Fruit fly (Drosophila melanogaster) whole organism, embryonic: ENCODE results near the gene CG6652.

Experiments used
- Adf1 ChIP-seq: fragments of 200-800 bp; sonication (Bioruptor generic); IDR thresholded peaks from 2 replicates; pipeline ENCODE4 v1.3.6; 2022; ENCODE audit warnings: missing biosample characterization, missing genetic modification characterization
- Bteb2 ChIP-seq: fragments of 200-800 bp; sonication (Bioruptor generic); optimal IDR thresholded peaks from 2 replicates; lab custom pipeline; 2016; ENCODE audit warnings: missing biosample characterization, missing genetic modification characterization
- CG10147 ChIP-seq: fragments of 200-800 bp; sonication (Bioruptor generic); optimal IDR thresholded peaks from 2 replicates; lab custom pipeline; 2019; ENCODE audit warnings: missing biosample characterization, mild to moderate bottlenecking, missing genetic modification characterization, moderate library complexity
- CG12219 ChIP-seq: fragments of 200-800 bp; sonication (Bioruptor generic); optimal IDR thresholded peaks from 3 replicates; lab custom pipeline; 2018; ENCODE audit warnings: missing biosample characterization, mild to moderate bottlenecking, missing genetic modification characterization
- CG12659 ChIP-seq: fragments of 200-800 bp; sonication (Bioruptor generic); optimal IDR thresholded peaks from 3 replicates; lab custom pipeline; 2017; ENCODE audit warnings: mild to moderate bottlenecking, missing biosample characterization, missing genetic modification reagents, missing genetic modification characterization
- CG13296 ChIP-seq: fragments of 200-800 bp; sonication (Bioruptor generic); optimal IDR thresholded peaks from 3 replicates; lab custom pipeline; 2018; ENCODE audit warnings: missing biosample characterization, mild to moderate bottlenecking, missing genetic modification characterization
- CG14014 ChIP-seq: fragments of 200-800 bp; sonication (Bioruptor generic); IDR thresholded peaks from 2 replicates; pipeline ENCODE4 v1.3.6; 2022; ENCODE audit warnings: missing biosample characterization, missing genetic modification characterization
- CG15269 ChIP-seq: fragments of 200-800 bp; sonication (Bioruptor generic); optimal IDR thresholded peaks from 2 replicates; lab custom pipeline; 2018; ENCODE audit warnings: missing biosample characterization, mild to moderate bottlenecking, missing genetic modification characterization, moderate library complexity
- CG1647 ChIP-seq: fragments of 200-800 bp; sonication (Bioruptor generic); optimal IDR thresholded peaks from 3 replicates; lab custom pipeline; 2016; ENCODE audit warnings: missing biosample characterization, missing genetic modification characterization
- CG17328 ChIP-seq: fragments of 200-800 bp; sonication (Bioruptor generic); IDR thresholded peaks from 2 replicates; pipeline ENCODE4 v1.3.6; 2022; ENCODE audit warnings: missing biosample characterization, missing genetic modification characterization
- CG17385 ChIP-seq: fragments of 200-800 bp; sonication (Bioruptor generic); optimal IDR thresholded peaks from 3 replicates; lab custom pipeline; 2018; ENCODE audit warnings: missing biosample characterization, mild to moderate bottlenecking, missing genetic modification characterization
- CG34376 ChIP-seq: fragments of 200-800 bp; sonication (Bioruptor generic); optimal IDR thresholded peaks from 2 replicates; lab custom pipeline; 2018; ENCODE audit warnings: missing biosample characterization, mild to moderate bottlenecking, missing genetic modification characterization
- CG7839 ChIP-seq: fragments of 200-800 bp; sonication (Bioruptor generic); optimal IDR thresholded peaks from 3 replicates; lab custom pipeline; 2018; ENCODE audit warnings: missing biosample characterization, mild to moderate bottlenecking, missing genetic modification characterization, moderate library complexity
- CG8359 ChIP-seq: fragments of 200-800 bp; sonication (Bioruptor generic); optimal IDR thresholded peaks from 2 replicates; lab custom pipeline; 2017; ENCODE audit warnings: missing biosample characterization, mild to moderate bottlenecking, missing genetic modification characterization, borderline replicate concordance
- CG9437 ChIP-seq: fragments of 200-800 bp; sonication (Bioruptor generic); optimal IDR thresholded peaks from 2 replicates; lab custom pipeline; 2018; ENCODE audit warnings: missing biosample characterization, mild to moderate bottlenecking, missing genetic modification characterization
- Drgx ChIP-seq: fragments of 200-800 bp; sonication (Bioruptor generic); IDR thresholded peaks from 2 replicates; pipeline ENCODE4 v1.3.6; 2022; ENCODE audit warnings: missing biosample characterization, missing genetic modification characterization
- Eip74EF ChIP-seq, 2 experiments: fragments of 200-800 bp in 1 of 2; fragments of >200 bp in 1 of 2; sonication (Bioruptor generic) in 1 of 2; optimal IDR thresholded peaks; 2 replicates each; lab custom pipeline; 2017 to 2019; ENCODE audit warnings: missing biosample characterization in 2 of 2, missing genetic modification characterization in 2 of 2, mild to moderate bottlenecking in 1 of 2, moderate library complexity in 1 of 2
- Fer1 ChIP-seq: fragments of 200-800 bp; sonication (Bioruptor generic); optimal IDR thresholded peaks from 2 replicates; lab custom pipeline; 2017; ENCODE audit warnings: missing biosample characterization, mild to moderate bottlenecking, missing genetic modification characterization
- Fer3 ChIP-seq: fragments of 200-800 bp; sonication (Bioruptor generic); optimal IDR thresholded peaks from 2 replicates; lab custom pipeline; 2018; ENCODE audit warnings: missing biosample characterization, mild to moderate bottlenecking, missing genetic modification characterization, moderate library complexity
- Hr51 ChIP-seq, 2 experiments: fragments of 200-800 bp; sonication (Bioruptor generic); optimal IDR thresholded peaks; 2 replicates in 1 of 2; 3 replicates in 1 of 2; lab custom pipeline; 2016 to 2018; ENCODE audit warnings: missing biosample characterization in 2 of 2, missing genetic modification characterization in 2 of 2, mild to moderate bottlenecking in 1 of 2, moderate library complexity in 1 of 2
- Hsf ChIP-seq: fragments of 200-800 bp; sonication (Bioruptor generic); optimal IDR thresholded peaks from 3 replicates; lab custom pipeline; 2016; ENCODE audit warnings: missing biosample characterization, missing genetic modification characterization
- Vsx1 ChIP-seq: fragments of 200-800 bp; sonication (Bioruptor generic); optimal IDR thresholded peaks from 2 replicates; lab custom pipeline; 2017; ENCODE audit warnings: missing biosample characterization, mild to moderate bottlenecking, missing genetic modification characterization, missing genetic modification reagents
- Xrp1 ChIP-seq: fragments of 200-800 bp; sonication (Bioruptor generic); IDR thresholded peaks from 2 replicates; pipeline ENCODE4 v1.3.6; 2022; ENCODE audit warnings: missing biosample characterization, missing genetic modification characterization
- cwo ChIP-seq: fragments of 200-800 bp; sonication (Bioruptor generic); optimal IDR thresholded peaks from 3 replicates; lab custom pipeline; 2017; ENCODE audit warnings: missing biosample characterization, missing genetic modification characterization, mild to moderate bottlenecking, moderate library complexity, missing genetic modification reagents
- esg ChIP-seq: fragments of 200-800 bp; sonication (Bioruptor generic); conservative IDR thresholded peaks from 2 replicates; pipeline ENCODE4 v1.3.6; 2022; ENCODE audit warnings: missing biosample characterization, missing genetic modification characterization
- exex ChIP-seq: fragments of 200-800 bp; sonication (Bioruptor generic); optimal IDR thresholded peaks from 4 replicates; lab custom pipeline; 2018; ENCODE audit warnings: missing biosample characterization, mild to moderate bottlenecking, missing genetic modification characterization, moderate library complexity
- gcm ChIP-seq: fragments of 200-800 bp; sonication (Bioruptor generic); optimal IDR thresholded peaks from 2 replicates; lab custom pipeline; 2019; ENCODE audit warnings: missing biosample characterization, mild to moderate bottlenecking, missing genetic modification characterization, moderate library complexity
- grau ChIP-seq: fragments of 200-800 bp; optimal IDR thresholded peaks from 3 replicates; lab custom pipeline; 2019; ENCODE audit warnings: missing biosample characterization, mild to moderate bottlenecking, missing genetic modification characterization, moderate library complexity
- grn ChIP-seq: fragments of 200-800 bp; sonication (Bioruptor generic); optimal IDR thresholded peaks from 3 replicates; lab custom pipeline; 2017; ENCODE audit warnings: missing biosample characterization, missing genetic modification characterization
- gro ChIP-seq: fragments of 200-800 bp; sonication (Bioruptor generic); optimal IDR thresholded peaks from 2 replicates; lab custom pipeline; 2016; ENCODE audit warnings: missing biosample characterization, missing genetic modification characterization
- hb ChIP-seq: fragments of 200-800 bp; sonication (Bioruptor generic); IDR thresholded peaks from 3 replicates; pipeline ENCODE4 v1.3.6; 2022; ENCODE audit warnings: missing biosample characterization, missing genetic modification characterization; ENCODE audit not compliant: partially characterized antibody
- lab ChIP-seq: fragments of 200-800 bp; sonication (Bioruptor generic); optimal IDR thresholded peaks from 3 replicates; lab custom pipeline; 2017; ENCODE audit warnings: missing biosample characterization, missing genetic modification characterization, mild to moderate bottlenecking, moderate library complexity, missing genetic modification reagents
- lbe ChIP-seq: fragments of 200-800 bp; sonication (Bioruptor generic); optimal IDR thresholded peaks from 2 replicates; lab custom pipeline; 2016; ENCODE audit warnings: missing biosample characterization, mild to moderate bottlenecking, missing genetic modification characterization
- lmd ChIP-seq: fragments of 200-800 bp; sonication (Bioruptor generic); IDR thresholded peaks from 2 replicates; pipeline ENCODE4 v1.3.6; 2022; ENCODE audit warnings: missing biosample characterization, missing genetic modification characterization
- mld ChIP-seq: fragments of 200-800 bp; sonication (Bioruptor generic); IDR thresholded peaks from 3 replicates; pipeline ENCODE4 v1.3.6; 2022; ENCODE audit warnings: missing biosample characterization, missing genetic modification characterization; ENCODE audit not compliant: partially characterized antibody
- nom ChIP-seq: fragments of 200-800 bp; sonication (Bioruptor generic); optimal IDR thresholded peaks from 2 replicates; lab custom pipeline; 2017; ENCODE audit warnings: missing biosample characterization, missing genetic modification characterization, mild to moderate bottlenecking, moderate library complexity, missing genetic modification reagents
- odd ChIP-seq: fragments of 200-800 bp; sonication (Bioruptor generic); optimal IDR thresholded peaks from 2 replicates; lab custom pipeline; 2017; ENCODE audit warnings: missing biosample characterization, mild to moderate bottlenecking, missing genetic modification characterization
- ranshi ChIP-seq: fragments of 200-800 bp; sonication (Bioruptor generic); IDR thresholded peaks from 2 replicates; pipeline ENCODE4 v1.3.6; 2022; ENCODE audit warnings: missing biosample characterization, missing genetic modification characterization
- salm ChIP-seq: fragments of 200-800 bp; sonication (Bioruptor generic); optimal IDR thresholded peaks from 2 replicates; lab custom pipeline; 2018; ENCODE audit warnings: missing biosample characterization, mild to moderate bottlenecking, missing genetic modification characterization
- sens-2 ChIP-seq: fragments of 200-800 bp; sonication (Bioruptor generic); IDR thresholded peaks from 2 replicates; pipeline ENCODE4 v1.3.6; 2022; ENCODE audit warnings: missing biosample characterization, missing genetic modification characterization
- seq ChIP-seq: fragments of 200-800 bp; sonication (Bioruptor generic); IDR thresholded peaks from 2 replicates; pipeline ENCODE4 v1.3.6; 2022; ENCODE audit warnings: missing biosample characterization, missing genetic modification characterization
- sisA ChIP-seq: fragments of 200-800 bp; sonication (Bioruptor generic); IDR thresholded peaks from 2 replicates; pipeline ENCODE4 v1.3.6; 2022; ENCODE audit warnings: missing biosample characterization, missing genetic modification characterization
- so ChIP-seq: fragments of 200-800 bp; sonication (Bioruptor generic); IDR thresholded peaks from 3 replicates; pipeline ENCODE4 v1.3.6; 2022; ENCODE audit warnings: missing biosample characterization, missing genetic modification characterization
- sug ChIP-seq: fragments of 200-800 bp; optimal IDR thresholded peaks from 2 replicates; lab custom pipeline; 2019; ENCODE audit warnings: missing biosample characterization, mild to moderate bottlenecking, missing genetic modification characterization, moderate library complexity
- vnd ChIP-seq: fragments of 200-800 bp; sonication (Bioruptor generic); IDR thresholded peaks from 3 replicates; pipeline ENCODE4 v1.3.6; 2022; ENCODE audit warnings: missing biosample characterization, missing genetic modification characterization; ENCODE audit not compliant: partially characterized antibody
- vvl ChIP-seq: fragments of 200-800 bp; sonication (Bioruptor generic); IDR thresholded peaks from 2 replicates; pipeline ENCODE4 v1.3.6; 2022; ENCODE audit warnings: missing biosample characterization, missing genetic modification characterization
- zen ChIP-seq: fragments of 200-800 bp; sonication (Bioruptor generic); optimal IDR thresholded peaks from 3 replicates; lab custom pipeline; 2018; ENCODE audit warnings: missing biosample characterization, mild to moderate bottlenecking, missing genetic modification characterization, moderate library complexity

The CG6652 gene

DNA sequence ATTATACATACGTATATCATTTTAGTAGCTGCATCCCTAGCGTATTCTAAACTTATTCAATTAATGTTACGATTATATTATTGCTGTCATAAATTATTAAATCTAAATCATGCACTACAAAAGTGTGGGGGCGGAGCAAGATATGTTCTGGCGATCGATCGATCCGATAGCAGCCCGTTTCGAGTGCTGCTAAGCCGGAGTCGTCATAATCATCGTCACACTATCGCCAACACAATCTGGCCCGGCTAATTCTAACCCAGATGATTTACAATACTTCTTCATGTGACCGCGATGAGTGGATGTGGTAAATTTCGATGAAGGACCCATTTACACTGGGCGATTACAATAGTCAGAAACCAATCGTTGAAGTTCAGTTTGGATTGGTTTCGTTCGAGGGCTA lies 27.9 kb downstream of the CG6652 start:
- TF ChIP-seq sens-2 = peak; percentile 14; the same call in 1 of the 2 replicates
- TF ChIP-seq cwo (GFP tag; lab: Kevin White, UChicago) = peak; percentile 15
- TF ChIP-seq salm (tag; lab: Kevin White, UChicago) = peak; percentile 9
- peak; percentile 21 for TF ChIP-seq gro (GFP tag; lab: Kevin White, UChicago)
- no peak for TF ChIP-seq CG1647 (GFP tag; lab: Kevin White, UChicago)
- peak; percentile 91 for TF ChIP-seq grn
- TF ChIP-seq exex (tag; lab: Kevin White, UChicago) = peak; percentile 94
- peak; percentile 95 for TF ChIP-seq Vsx1 (GFP tag; lab: Kevin White, UChicago)
- TF ChIP-seq Bteb2 = no peak
- peak; percentile 72 for TF ChIP-seq sug (tag; lab: Kevin White, UChicago)
- TF ChIP-seq ranshi = no peak
- peak; percentile 22; the same call in 1 of the 3 replicates for TF ChIP-seq vnd (GFP tag; lab: Robert Waterston, UW)
- peak; percentile 57 for TF ChIP-seq CG34376 (GFP tag; lab: Kevin White, UChicago)

DNA sequence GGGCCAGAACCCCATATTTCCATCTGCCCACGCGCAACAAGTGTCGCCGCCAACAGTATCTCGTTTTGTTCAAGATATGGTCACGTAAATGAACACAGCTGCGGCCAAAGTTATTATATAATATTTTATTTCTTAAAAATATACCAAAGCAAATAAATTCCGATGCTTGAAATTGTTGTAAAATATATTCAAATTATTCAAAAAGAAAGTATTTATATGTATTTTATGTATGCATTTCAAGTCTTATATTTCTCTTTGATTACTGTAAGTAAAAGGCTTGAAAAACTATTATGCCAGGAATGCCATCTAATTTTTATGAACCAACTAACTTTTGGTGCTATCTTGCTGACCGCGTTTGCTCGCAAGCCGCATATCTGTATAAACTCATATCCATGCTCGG lies 33.5 kb downstream of the CG6652 start:
- TF ChIP-seq Hr51 (GFP tag; optimal IDR thresholded peaks at IDR 0.05; lab: Kevin White, UChicago) (peak in 1 of 2 experiments; percentile 69), seq (no peak), CG8359 (GFP tag; lab: Kevin White, UChicago) (no peak), lmd (GFP tag; lab: Robert Waterston, UW) (peak; percentile 30; the same call in 1 of the 2 replicates), lab (GFP tag; lab: Kevin White, UChicago) (peak; percentile 62), esg (peak; percentile 40; the same call in 1 of the 2 replicates), Fer3 (tag; lab: Kevin White, UChicago) (peak; percentile 3), grau (peak; percentile 66), CG12659 (peak; percentile 39), lbe (GFP tag; lab: Kevin White, UChicago) (peak; percentile 31), grn (peak; percentile 11), CG9437 (GFP tag; lab: Kevin White, UChicago) (peak; percentile 60), CG12219 (GFP tag; lab: Kevin White, UChicago) (peak; percentile 28), zen (tag; lab: Kevin White, UChicago) (no peak), Hsf (peak; percentile 15), so (GFP tag; lab: Robert Waterston, UW) (0 out of 3 replicates have a peak, but pooled peaks have one; percentile 31), odd (GFP tag; lab: Kevin White, UChicago) (peak; percentile 45), CG13296 (peak; percentile 25), Eip74EF (GFP tag; optimal IDR thresholded peaks at IDR 0.05; lab: Kevin White, UChicago) (no peak), CG7839 (tag; lab: Kevin White, UChicago) (peak; percentile 69), nom (GFP tag; lab: Kevin White, UChicago) (peak; percentile 59), hb (no peak), Fer1 (GFP tag; lab: Kevin White, UChicago) (peak; percentile 37), CG10147 (peak; percentile 43), sug (tag; lab: Kevin White, UChicago) (peak; percentile 24), Xrp1 (GFP tag; lab: Robert Waterston, UW) (peak; percentile 51; the same call in 1 of the 2 replicates), CG17385 (GFP tag; lab: Kevin White, UChicago) (peak; percentile 39), mld (no peak), Adf1 (GFP tag; lab: Robert Waterston, UW) (peak; percentile 22; the same call in 1 of the 2 replicates), CG15269 (tag; lab: Kevin White, UChicago) (peak; percentile 68), gcm (GFP tag; lab: Kevin White, UChicago) (peak; percentile 38), CG14014 (peak; percentile 36; the same call in 1 of the 2 replicates), salm (tag; lab: Kevin White, UChicago) (no peak), Drgx (GFP tag; lab: Robert Waterston, UW) (peak; percentile 77), vvl (GFP tag; lab: Robert Waterston, UW) (peak; percentile 22; the same call in 1 of the 2 replicates), CG17328 (GFP tag; lab: Robert Waterston, UW) (0 out of 2 replicates have a peak, but pooled peaks have one; percentile 4), sisA (no peak)
